Fruit fly (Drosophila melanogaster) S2 (cell line): ENCODE data around the gene CG18754.

Source experiments
- CG8478 ChIP-seq: fragments of >200 bp; optimal IDR thresholded peaks from 2 replicates; lab custom pipeline; 2018
- CTCF ChIP-seq, 2 experiments: fragments of >200 bp; optimal IDR thresholded peaks; 2 replicates each; lab custom pipeline; 2018

CG18754 gene

DNA sequence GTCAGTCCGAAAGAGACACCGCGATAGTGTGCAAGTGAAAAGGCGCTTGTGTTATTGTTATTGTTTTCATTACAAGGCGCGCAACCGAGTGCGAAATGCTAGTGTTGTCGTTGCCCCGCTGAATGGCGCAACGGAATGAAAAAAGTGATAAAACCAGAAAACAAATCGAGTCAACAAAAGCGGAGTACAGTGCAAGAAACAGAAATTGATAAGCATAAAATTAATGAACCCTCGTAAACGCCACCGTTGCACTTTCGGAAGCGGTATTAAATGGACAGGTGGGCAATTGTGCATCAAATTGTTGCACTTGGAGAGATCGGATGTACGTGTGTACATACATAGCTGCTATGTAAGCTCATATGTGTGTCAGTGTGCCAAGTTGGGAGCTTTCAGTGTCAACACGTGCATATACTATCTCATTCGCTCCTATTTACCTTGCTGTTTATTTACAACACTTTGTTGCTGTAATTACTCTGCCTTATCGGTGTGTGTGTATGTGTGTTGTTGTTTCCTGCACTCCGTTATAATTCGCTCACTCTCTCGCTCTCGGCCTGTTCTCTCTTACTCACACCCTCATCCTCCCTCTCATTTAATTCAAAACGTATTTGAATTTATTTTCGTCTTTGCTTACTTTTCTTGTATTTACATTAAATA is 39.7 kb downstream of the CG18754 start:
- TF ChIP-seq CG8478 (lab: Kevin White, UChicago) (no peak), CTCF (optimal IDR thresholded peaks at IDR 0.05; lab: Kevin White, UChicago) (no peak)

- no peak for TF ChIP-seq CTCF (optimal IDR thresholded peaks at IDR 0.05; lab: Kevin White, UChicago)
- TF ChIP-seq CG8478 (lab: Kevin White, UChicago), result no peak
Measured at dm6 chr3R:23724843-23725506, 41.1 kb downstream of the CG18754 start.

dm6 chr3R:23725711-23726349 is 42.0 kb downstream of the CG18754 start:
- no peak for TF ChIP-seq CTCF (optimal IDR thresholded peaks at IDR 0.05; lab: Kevin White, UChicago)
- no peak for TF ChIP-seq CG8478 (lab: Kevin White, UChicago)

dm6 chr3R:23726740-23727139 is 42.9 kb downstream of the CG18754 start:
- no peak for TF ChIP-seq CTCF (optimal IDR thresholded peaks at IDR 0.05; lab: Kevin White, UChicago)
- TF ChIP-seq CG8478 (lab: Kevin White, UChicago), result no peak

dm6 chr3R:23727657-23728056 is 43.8 kb downstream of the CG18754 start:
- TF ChIP-seq CG8478 (lab: Kevin White, UChicago), result no peak
- TF ChIP-seq CTCF (optimal IDR thresholded peaks at IDR 0.05; lab: Kevin White, UChicago), result no peak

DNA sequence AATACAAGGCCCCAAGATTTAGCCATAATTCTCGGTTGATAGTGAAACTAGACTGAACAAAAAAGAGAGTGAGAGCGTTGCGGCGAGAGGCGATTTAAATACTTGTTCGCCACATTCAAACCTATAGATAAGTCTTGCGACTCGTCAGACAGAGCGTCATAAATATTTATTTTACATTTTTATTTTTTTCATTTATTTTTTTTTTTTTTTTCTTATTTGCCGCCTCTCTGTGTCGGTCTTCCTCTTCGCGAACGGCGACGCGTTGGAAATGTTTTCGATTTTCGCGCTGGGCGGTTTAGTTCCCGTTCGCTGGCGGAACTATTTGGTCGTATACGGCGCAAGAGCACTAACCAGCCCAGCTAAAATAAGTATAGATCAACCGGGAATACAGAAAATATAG is 44.2 kb downstream of the CG18754 start:
- TF ChIP-seq CG8478 (lab: Kevin White, UChicago) (no peak), CTCF (optimal IDR thresholded peaks at IDR 0.05; lab: Kevin White, UChicago) (no peak)

dm6 chr3R:23729066-23729465 is 45.2 kb downstream of the CG18754 start:
- TF ChIP-seq CTCF (optimal IDR thresholded peaks at IDR 0.05; lab: Kevin White, UChicago) (no peak), CG8478 (lab: Kevin White, UChicago) (no peak)

dm6 chr3R:23729632-23730471 is 46.0 kb downstream of the CG18754 start:
- TF ChIP-seq CTCF (optimal IDR thresholded peaks at IDR 0.05; lab: Kevin White, UChicago) (no peak), CG8478 (lab: Kevin White, UChicago) (no peak)

DNA sequence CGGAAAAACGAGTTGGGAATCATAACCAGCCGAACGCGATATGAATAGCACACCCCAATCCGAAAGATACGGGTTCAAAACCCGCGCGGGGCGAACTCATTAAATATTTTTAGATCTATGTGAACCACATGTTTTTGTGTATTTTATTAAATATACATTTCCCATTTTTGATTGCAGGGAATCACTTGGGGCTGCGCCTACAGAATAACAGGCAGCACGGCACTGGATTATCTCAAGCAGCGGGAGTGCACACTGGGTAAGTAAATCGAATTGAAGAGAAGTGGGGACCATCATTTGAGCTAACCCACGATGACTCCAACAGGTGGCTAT is 46.6 kb downstream of the CG18754 start:
- no peak for TF ChIP-seq CTCF (optimal IDR thresholded peaks at IDR 0.05; lab: Kevin White, UChicago)
- no peak for TF ChIP-seq CG8478 (lab: Kevin White, UChicago)

- TF ChIP-seq CTCF (optimal IDR thresholded peaks at IDR 0.05; lab: Kevin White, UChicago), result no peak
- TF ChIP-seq CG8478 (lab: Kevin White, UChicago), result no peak
Measured at dm6 chr3R:23732533-23732932, 48.7 kb downstream of the CG18754 start.

DNA sequence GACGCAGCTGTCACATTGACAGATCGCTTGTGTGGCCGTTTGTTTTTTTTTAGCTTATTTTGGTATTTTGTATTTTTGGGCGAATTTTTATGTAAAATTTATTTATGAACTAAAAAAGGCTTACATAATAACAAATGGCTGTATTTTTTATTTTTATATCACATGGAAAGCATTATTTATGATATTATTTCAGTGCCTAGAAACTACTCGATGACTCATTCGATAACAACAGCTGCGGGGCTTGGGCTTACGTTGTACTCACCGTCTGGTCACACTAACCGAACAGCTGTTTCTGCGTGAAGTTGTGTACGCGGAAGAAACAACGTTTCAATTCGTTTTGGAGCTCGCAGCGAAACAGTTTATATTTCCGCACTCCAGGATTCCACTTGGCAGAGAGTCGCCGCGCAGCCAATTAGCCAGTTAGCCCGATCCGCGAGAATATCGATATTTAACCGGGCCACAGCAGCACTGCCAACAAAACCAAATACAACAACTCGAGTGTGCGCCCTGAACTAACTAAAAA is 49.2 kb downstream of the CG18754 start, which contains the start of the genes Hmgcr and Rpn9:
Gene Hmgcr, plus strand, starts transcription at position 335 of the 523 bp plus-strand sequence.
Gene Rpn9, minus strand, starts transcription at position 473 of the 523 bp plus-strand sequence.
- TF ChIP-seq CTCF (optimal IDR thresholded peaks at IDR 0.05; lab: Kevin White, UChicago) (no peak), CG8478 (lab: Kevin White, UChicago) (no peak)

DNA sequence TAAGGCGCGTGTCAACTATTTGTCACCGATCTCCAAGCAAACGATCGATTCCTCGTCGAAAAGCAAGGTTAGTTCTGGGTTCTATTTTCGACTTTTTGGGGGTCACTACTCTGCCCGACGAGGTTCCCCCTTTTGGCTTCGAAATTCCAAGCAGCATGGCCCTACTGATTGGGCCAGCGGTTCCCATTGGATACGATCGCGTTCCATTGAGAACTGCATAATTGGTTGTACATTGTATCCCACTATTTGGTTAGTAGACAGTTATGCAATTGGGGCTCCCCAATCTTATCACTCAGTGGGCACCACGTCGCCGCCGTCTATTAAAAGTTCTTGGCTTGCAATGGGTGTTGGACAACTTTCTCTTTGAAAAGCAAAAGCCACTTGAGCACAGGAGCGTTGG is 49.9 kb downstream of the CG18754 start:
- TF ChIP-seq CG8478 (lab: Kevin White, UChicago) (no peak), CTCF (optimal IDR thresholded peaks at IDR 0.05; lab: Kevin White, UChicago) (no peak)

- TF ChIP-seq CG8478 (lab: Kevin White, UChicago), result no peak
- TF ChIP-seq CTCF (optimal IDR thresholded peaks at IDR 0.05; lab: Kevin White, UChicago), result no peak
Measured at dm6 chr3R:23734573-23735404, 50.9 kb downstream of the CG18754 start.
